Worm (Caenorhabditis elegans) whole organism, mixed stage, embryonic: ENCODE data around the gene rde-4.

ENCODE experiments used
- bed-3 ChIP-seq: fragments of 200-800 bp; sonication (Bioruptor generic); optimal IDR thresholded peaks from 3 replicates; lab custom pipeline; 2018; ENCODE audit warnings: mild to moderate bottlenecking, missing genetic modification characterization, moderate library complexity, missing compliant biosample characterization
- blmp-1 ChIP-seq: fragments of 150-350 bp; optimal IDR thresholded peaks from 2 replicates; lab custom pipeline; 2014; ENCODE audit warnings: missing biosample characterization, missing genetic modification characterization
- cnd-1 ChIP-seq: fragments of 200-800 bp; sonication (Bioruptor generic); optimal IDR thresholded peaks from 2 replicates; lab custom pipeline; 2018; ENCODE audit warnings: mild to moderate bottlenecking, missing genetic modification characterization, missing compliant biosample characterization
- elt-3 ChIP-seq: fragments of 150-350 bp; optimal IDR thresholded peaks from 2 replicates; lab custom pipeline; 2014; ENCODE audit warnings: missing biosample characterization, missing genetic modification characterization
- hlh-1 ChIP-seq: fragments of 150-350 bp; optimal IDR thresholded peaks from 2 replicates; lab custom pipeline; 2014; ENCODE audit warnings: missing biosample characterization, missing genetic modification reagents, missing genetic modification characterization
- lin-13 ChIP-seq: fragments of 150-350 bp; optimal IDR thresholded peaks from 2 replicates; lab custom pipeline; 2014; ENCODE audit warnings: missing biosample characterization, missing genetic modification characterization
- mab-5 ChIP-seq: fragments of 150-350 bp; optimal IDR thresholded peaks from 2 replicates; lab custom pipeline; 2014; ENCODE audit warnings: missing biosample characterization, missing genetic modification characterization
- mep-1 ChIP-seq: fragments of 150-350 bp; optimal IDR thresholded peaks from 2 replicates; lab custom pipeline; 2017; ENCODE audit warnings: missing biosample characterization, missing genetic modification reagents, missing genetic modification characterization, inconsistent platforms
- mls-2 ChIP-seq: sonication (generic microtip); optimal IDR thresholded peaks from 2 replicates; lab custom pipeline; 2016; ENCODE audit warnings: mild to moderate bottlenecking, missing genetic modification characterization, moderate library complexity, missing compliant biosample characterization
- nhr-237 ChIP-seq: fragments of 150-350 bp; optimal IDR thresholded peaks from 2 replicates; lab custom pipeline; 2014; ENCODE audit warnings: missing biosample characterization, missing genetic modification characterization
- nhr-28 ChIP-seq: fragments of 150-350 bp; optimal IDR thresholded peaks from 2 replicates; lab custom pipeline; 2014; ENCODE audit warnings: missing biosample characterization, missing genetic modification characterization
- pha-4 ChIP-seq: fragments of 150-350 bp; optimal IDR thresholded peaks from 2 replicates; lab custom pipeline; 2018; ENCODE audit warnings: missing biosample characterization, missing genetic modification reagents, missing genetic modification characterization
- snpc-4 ChIP-seq: fragments of 150-350 bp; optimal IDR thresholded peaks from 2 replicates; lab custom pipeline; 2014; ENCODE audit warnings: missing biosample characterization, missing genetic modification characterization
- ztf-11 ChIP-seq: fragments of 150-350 bp; optimal IDR thresholded peaks from 2 replicates; lab custom pipeline; 2014; ENCODE audit warnings: missing biosample characterization, missing genetic modification characterization

- no peak for TF ChIP-seq ztf-11 (tag; lab: Kevin White, UChicago)
- no peak for TF ChIP-seq mep-1 (tag; lab: Kevin White, UChicago)
- TF ChIP-seq nhr-237 = no peak
- TF ChIP-seq blmp-1 (tag; lab: Kevin White, UChicago) = no peak
- TF ChIP-seq pha-4 (tag; lab: Kevin White, UChicago) = no peak
- TF ChIP-seq bed-3 = no peak
- no peak for TF ChIP-seq elt-3 (tag; lab: Kevin White, UChicago)
- no peak for TF ChIP-seq cnd-1 (tag; lab: Kevin White, UChicago)
- no peak for TF ChIP-seq mls-2 (tag; lab: Kevin White, UChicago)
- TF ChIP-seq mab-5 = no peak
- no peak for TF ChIP-seq nhr-28 (tag; lab: Kevin White, UChicago)
- TF ChIP-seq snpc-4 (tag; lab: Kevin White, UChicago) = no peak
- TF ChIP-seq hlh-1 = no peak
- no peak for TF ChIP-seq lin-13
Observed at ce11 chrIII:10214540-10214979, 3.9 kb downstream of the rde-4 start.
